Worm (Caenorhabditis elegans) whole organism, late embryonic: ENCODE data around the gene F42C5.5.

Experiments used
- C38D4.7 ChIP-seq: fragments of 200-800 bp; sonication (Bioruptor generic); optimal IDR thresholded peaks from 2 replicates; lab custom pipeline; 2018; ENCODE audit warnings: mild to moderate bottlenecking, missing genetic modification characterization, moderate library complexity, missing compliant biosample characterization
- K02D7.2 ChIP-seq: sonication (generic microtip); optimal IDR thresholded peaks from 2 replicates; lab custom pipeline; 2017; ENCODE audit warnings: mild to moderate bottlenecking, missing genetic modification characterization, missing compliant biosample characterization
- T23F11.4 ChIP-seq: fragments of 200-800 bp; sonication (Bioruptor generic); optimal IDR thresholded peaks from 2 replicates; lab custom pipeline; 2018; ENCODE audit warnings: mild to moderate bottlenecking, missing genetic modification characterization, missing compliant biosample characterization
- ahr-1 ChIP-seq: sonication (generic microtip); optimal IDR thresholded peaks from 2 replicates; lab custom pipeline; 2016; ENCODE audit warnings: missing genetic modification characterization, missing compliant biosample characterization
- ama-1 ChIP-seq: fragments of 150-350 bp; optimal IDR thresholded peaks from 2 replicates; lab custom pipeline; 2014
- ceh-19 ChIP-seq: fragments of 200-800 bp; sonication (Bioruptor generic); optimal IDR thresholded peaks from 2 replicates; lab custom pipeline; 2018; ENCODE audit warnings: mild to moderate bottlenecking, missing genetic modification characterization, missing compliant biosample characterization
- ceh-24 ChIP-seq: sonication (generic microtip); optimal IDR thresholded peaks from 2 replicates; lab custom pipeline; 2016; ENCODE audit warnings: mild to moderate bottlenecking, missing genetic modification characterization, missing compliant biosample characterization
- ceh-45 ChIP-seq: fragments of 200-800 bp; sonication (Bioruptor generic); IDR thresholded peaks from 2 replicates; pipeline ENCODE4 v1.3.6; 2022; ENCODE audit warnings: missing genetic modification reagents, missing genetic modification characterization, missing compliant biosample characterization
- ceh-6 ChIP-seq: fragments of 200-800 bp; sonication (Bioruptor generic); optimal IDR thresholded peaks from 2 replicates; lab custom pipeline; 2018; ENCODE audit warnings: mild to moderate bottlenecking, missing genetic modification characterization, missing compliant biosample characterization
- dmd-4 ChIP-seq: sonication (generic microtip); optimal IDR thresholded peaks from 2 replicates; lab custom pipeline; 2016; ENCODE audit warnings: borderline replicate concordance, missing genetic modification characterization, missing compliant biosample characterization
- dve-1 ChIP-seq: sonication (generic microtip); optimal IDR thresholded peaks from 2 replicates; lab custom pipeline; 2017; ENCODE audit warnings: antibody characterized with exemption, mild to moderate bottlenecking, missing genetic modification characterization, missing compliant biosample characterization
- elt-2 ChIP-seq: sonication (generic microtip); optimal IDR thresholded peaks from 2 replicates; lab custom pipeline; 2016; ENCODE audit warnings: missing genetic modification reagents, missing genetic modification characterization, missing compliant biosample characterization
- elt-4 ChIP-seq: sonication (generic microtip); optimal IDR thresholded peaks from 2 replicates; lab custom pipeline; 2016; ENCODE audit warnings: missing genetic modification characterization, missing compliant biosample characterization
- ets-4 ChIP-seq: sonication (generic microtip); optimal IDR thresholded peaks from 2 replicates; lab custom pipeline; 2016; ENCODE audit warnings: missing genetic modification characterization, missing compliant biosample characterization
- eyg-1 ChIP-seq: sonication (generic microtip); optimal IDR thresholded peaks from 2 replicates; lab custom pipeline; 2016; ENCODE audit warnings: missing genotype, missing genetic modification characterization, missing compliant biosample characterization
- fax-1 ChIP-seq: sonication (generic microtip); optimal IDR thresholded peaks from 2 replicates; lab custom pipeline; 2016; ENCODE audit warnings: missing genotype, missing genetic modification characterization, missing compliant biosample characterization
- fkh-10 ChIP-seq: fragments of 150-350 bp; optimal IDR thresholded peaks from 2 replicates; lab custom pipeline; 2014; ENCODE audit warnings: missing biosample characterization, missing genetic modification reagents, missing genetic modification characterization
- gmeb-2 ChIP-seq: sonication (generic microtip); optimal IDR thresholded peaks from 2 replicates; lab custom pipeline; 2016; ENCODE audit warnings: missing genetic modification characterization, inconsistent platforms, missing compliant biosample characterization
- hlh-15 ChIP-seq: sonication (generic microtip); optimal IDR thresholded peaks from 2 replicates; lab custom pipeline; 2016; ENCODE audit warnings: missing genetic modification characterization, missing compliant biosample characterization
- hlh-6 ChIP-seq: sonication (generic microtip); optimal IDR thresholded peaks from 2 replicates; lab custom pipeline; 2016; ENCODE audit warnings: missing genotype, missing genetic modification characterization, missing compliant biosample characterization
- hlh-8 ChIP-seq: sonication (generic microtip); optimal IDR thresholded peaks from 2 replicates; lab custom pipeline; 2016; ENCODE audit warnings: missing genotype, missing genetic modification characterization, missing compliant biosample characterization
- lin-11 ChIP-seq: fragments of 200-800 bp; sonication (Bioruptor generic); optimal IDR thresholded peaks from 2 replicates; lab custom pipeline; 2018; ENCODE audit warnings: mild to moderate bottlenecking, missing genetic modification characterization, missing compliant biosample characterization
- madf-2 ChIP-seq: sonication (generic microtip); optimal IDR thresholded peaks from 2 replicates; lab custom pipeline; 2017; ENCODE audit warnings: missing genetic modification characterization, missing compliant biosample characterization
- nfya-1 ChIP-seq: sonication (generic microtip); optimal IDR thresholded peaks from 2 replicates; lab custom pipeline; 2017; ENCODE audit warnings: missing genetic modification characterization, mild to moderate bottlenecking, missing compliant biosample characterization, antibody characterized with exemption, moderate library complexity
- nhr-232 ChIP-seq: sonication (generic microtip); optimal IDR thresholded peaks from 2 replicates; lab custom pipeline; 2016; ENCODE audit warnings: missing genetic modification characterization, missing compliant biosample characterization
- odd-2 ChIP-seq: sonication (generic microtip); optimal IDR thresholded peaks from 2 replicates; lab custom pipeline; 2017; ENCODE audit warnings: antibody characterized with exemption, mild to moderate bottlenecking, missing genetic modification characterization, missing compliant biosample characterization
- pat-9 ChIP-seq: fragments of 200-800 bp; sonication (Bioruptor generic); optimal IDR thresholded peaks from 2 replicates; lab custom pipeline; 2018; ENCODE audit warnings: mild to moderate bottlenecking, missing genetic modification characterization, moderate library complexity, missing compliant biosample characterization
- pha-4 ChIP-seq: fragments of 150-350 bp; optimal IDR thresholded peaks from 2 replicates; lab custom pipeline; 2018; ENCODE audit warnings: missing biosample characterization, missing genetic modification reagents, missing genetic modification characterization
- pqm-1 ChIP-seq: sonication (generic microtip); optimal IDR thresholded peaks from 2 replicates; lab custom pipeline; 2016; ENCODE audit warnings: missing genetic modification characterization, missing compliant biosample characterization
- rnt-1 ChIP-seq: sonication (generic microtip); optimal IDR thresholded peaks from 2 replicates; lab custom pipeline; 2016; ENCODE audit warnings: missing genetic modification characterization, missing compliant biosample characterization
- sox-4 ChIP-seq: sonication (generic microtip); optimal IDR thresholded peaks from 2 replicates; lab custom pipeline; 2017; ENCODE audit warnings: mild to moderate bottlenecking, missing genetic modification characterization, inconsistent platforms, missing compliant biosample characterization
- tbx-2 ChIP-seq: sonication (generic microtip); optimal IDR thresholded peaks from 2 replicates; lab custom pipeline; 2016; ENCODE audit warnings: missing genetic modification characterization, missing compliant biosample characterization
- ttx-3 ChIP-seq: sonication (generic microtip); optimal IDR thresholded peaks from 2 replicates; lab custom pipeline; 2016; ENCODE audit warnings: missing genetic modification reagents, missing genetic modification characterization, missing compliant biosample characterization
- unc-86 ChIP-seq: sonication (generic microtip); optimal IDR thresholded peaks from 2 replicates; lab custom pipeline; 2016; ENCODE audit warnings: missing genetic modification characterization, missing compliant biosample characterization
- zip-5 ChIP-seq: sonication (generic microtip); optimal IDR thresholded peaks from 2 replicates; lab custom pipeline; 2016; ENCODE audit warnings: missing genetic modification characterization, missing compliant biosample characterization

The F42C5.5 gene

DNA sequence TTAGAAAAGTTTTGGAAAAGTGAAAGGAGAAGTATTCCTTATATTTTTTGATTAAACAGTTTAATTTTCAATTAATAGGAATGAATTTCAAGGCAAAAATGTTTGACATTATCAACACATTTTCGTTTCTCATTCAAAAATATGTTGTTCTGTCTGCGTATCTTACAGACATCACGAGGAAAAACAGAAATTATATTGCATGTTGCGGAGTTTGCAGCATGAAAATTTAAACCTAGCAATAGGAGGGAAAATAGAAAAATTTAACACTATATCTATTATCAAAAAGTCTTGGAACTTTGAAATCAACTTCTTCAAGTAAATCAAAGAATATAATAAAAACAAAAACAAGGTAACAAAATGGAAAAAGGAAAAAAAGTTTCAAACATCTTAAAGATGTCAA is 3.0 kb downstream of the F42C5.5 start:
- TF ChIP-seq ceh-24 (tag; lab: Kevin White, UChicago) (no peak), lin-11 (tag; lab: Kevin White, UChicago) (no peak), odd-2 (no peak), hlh-15 (tag; lab: Kevin White, UChicago) (no peak), rnt-1 (tag; lab: Kevin White, UChicago) (no peak), ahr-1 (no peak), pat-9 (tag; lab: Kevin White, UChicago) (no peak), ets-4 (tag; lab: Kevin White, UChicago) (no peak), ceh-6 (GFP tag; lab: Kevin White, UChicago) (no peak), eyg-1 (tag; lab: Kevin White, UChicago) (no peak)
- TF ChIP-seq, all 69 proteins: peak for 0

DNA sequence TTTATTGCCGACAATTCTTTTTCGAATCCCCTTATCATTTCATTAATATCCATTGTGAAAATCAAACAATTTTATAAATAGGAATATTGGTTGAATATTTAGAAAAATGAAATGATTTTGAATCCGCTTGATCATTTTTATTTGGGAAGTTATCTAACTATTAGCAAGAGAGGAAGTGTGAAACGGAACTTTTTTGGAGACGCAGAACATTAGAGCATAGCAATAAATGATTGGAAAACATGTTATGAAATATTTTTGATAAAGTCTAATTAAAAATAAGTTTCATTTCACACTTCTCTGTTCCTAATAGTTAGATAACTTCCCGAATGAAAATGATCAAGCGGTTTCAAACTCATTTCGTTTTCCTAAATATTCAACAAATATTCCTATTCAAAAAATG is 6.5 kb downstream of the F42C5.5 start, which contains the start of gene F42C5.3:
Gene F42C5.3, minus strand, starts transcription at position 101 of the 400 bp plus-strand sequence.
- TF ChIP-seq nhr-232 (tag; lab: Kevin White, UChicago), result no peak
- no peak for TF ChIP-seq gmeb-2 (tag; lab: Kevin White, UChicago)

DNA sequence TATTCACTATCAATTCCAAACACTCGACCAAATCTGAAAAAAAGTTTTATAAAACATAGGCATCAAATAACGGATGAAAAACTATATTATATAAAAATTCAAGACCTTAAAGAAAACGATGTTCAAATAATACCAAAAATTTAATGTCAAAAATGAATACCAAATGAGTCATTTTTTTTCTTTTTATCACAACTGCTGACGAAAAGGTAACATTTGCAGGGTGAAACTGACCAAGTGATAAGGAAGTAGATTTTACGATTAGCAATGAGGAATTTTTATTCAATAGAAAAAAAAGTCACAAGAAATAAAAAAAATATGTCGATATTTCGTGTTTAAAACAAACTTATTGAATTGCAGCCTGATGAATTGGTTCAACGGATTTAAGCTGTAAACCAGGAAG is 8.2 kb downstream of the F42C5.5 start, which contains the start of gene C06E4.8:
Gene C06E4.8, minus strand, starts transcription at position 37 of the 400 bp plus-strand sequence.
- TF ChIP-seq hlh-15 (tag; lab: Kevin White, UChicago) (no peak), C38D4.7 (GFP tag; lab: Kevin White, UChicago) (no peak), T23F11.4 (no peak), zip-5 (tag; lab: Kevin White, UChicago) (no peak), unc-86 (tag; lab: Kevin White, UChicago) (no peak), dmd-4 (tag; lab: Kevin White, UChicago) (no peak), pqm-1 (tag; lab: Kevin White, UChicago) (no peak), ceh-45 (no peak), sox-4 (tag; lab: Kevin White, UChicago) (no peak), ceh-6 (GFP tag; lab: Kevin White, UChicago) (no peak), ets-4 (tag; lab: Kevin White, UChicago) (no peak), ama-1 (lab: Kevin White, UChicago) (no peak), nfya-1 (tag; lab: Kevin White, UChicago) (no peak), elt-2 (tag; lab: Kevin White, UChicago) (no peak), pha-4 (tag; lab: Kevin White, UChicago) (no peak), pat-9 (tag; lab: Kevin White, UChicago) (no peak), madf-2 (no peak)

DNA sequence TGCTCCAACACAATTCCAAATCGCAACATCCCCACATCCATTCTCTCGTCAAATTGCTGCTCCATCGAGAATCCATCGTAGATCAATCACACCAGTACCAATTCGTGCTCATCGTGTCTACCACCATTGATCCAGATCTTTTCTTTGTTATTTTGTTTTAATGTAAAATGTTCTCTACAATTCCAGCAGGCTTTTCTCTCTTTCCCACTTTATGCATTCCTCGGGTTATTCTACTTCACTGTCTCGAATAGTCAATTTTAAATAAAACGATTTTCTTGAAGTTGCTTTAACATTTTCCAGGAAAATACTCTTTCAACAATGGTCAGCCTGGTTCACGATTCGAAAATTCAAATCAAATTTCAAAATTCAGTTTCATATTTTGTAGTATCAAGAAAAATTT is 11.1 kb downstream of the F42C5.5 start, which contains the start of gene C06E4.1:
Gene C06E4.1, plus strand, starts transcription at position 301 of the 400 bp plus-strand sequence.
- TF ChIP-seq dve-1 (tag; lab: Kevin White, UChicago) (no peak), ceh-19 (GFP tag; lab: Kevin White, UChicago) (no peak), ceh-6 (GFP tag; lab: Kevin White, UChicago) (no peak), odd-2 (no peak), fax-1 (no peak), ahr-1 (no peak), ama-1 (lab: Kevin White, UChicago) (no peak), gmeb-2 (tag; lab: Kevin White, UChicago) (no peak), zip-5 (tag; lab: Kevin White, UChicago) (no peak), hlh-8 (tag; lab: Kevin White, UChicago) (no peak), hlh-6 (tag; lab: Kevin White, UChicago) (no peak), K02D7.2 (tag; lab: Kevin White, UChicago) (no peak), tbx-2 (no peak), eyg-1 (tag; lab: Kevin White, UChicago) (no peak), dmd-4 (tag; lab: Kevin White, UChicago) (no peak), pha-4 (tag; lab: Kevin White, UChicago) (no peak), ttx-3 (tag; lab: Kevin White, UChicago) (no peak), elt-4 (tag; lab: Kevin White, UChicago) (no peak), fkh-10 (GFP tag; lab: Kevin White, UChicago) (no peak)
